Worm (Caenorhabditis elegans) whole organism, mixed stage, embryonic: ENCODE results near the gene tpp-2.

ENCODE experiments used
- bed-3 ChIP-seq: fragments of 200-800 bp; sonication (Bioruptor generic); optimal IDR thresholded peaks from 3 replicates; lab custom pipeline; 2018; ENCODE audit warnings: mild to moderate bottlenecking, missing genetic modification characterization, moderate library complexity, missing compliant biosample characterization
- drap-1 ChIP-seq: fragments of 200-800 bp; sonication (Bioruptor generic); optimal IDR thresholded peaks from 3 replicates; lab custom pipeline; 2018; ENCODE audit warnings: mild to moderate bottlenecking, missing genetic modification characterization, missing compliant biosample characterization
- lin-13 ChIP-seq: fragments of 150-350 bp; optimal IDR thresholded peaks from 2 replicates; lab custom pipeline; 2014; ENCODE audit warnings: missing biosample characterization, missing genetic modification characterization
- lin-32 ChIP-seq: fragments of 200-800 bp; sonication (Bioruptor generic); optimal IDR thresholded peaks from 2 replicates; lab custom pipeline; 2018; ENCODE audit warnings: mild to moderate bottlenecking, missing genetic modification characterization, missing compliant biosample characterization
- unc-62 ChIP-seq: fragments of 150-350 bp; optimal IDR thresholded peaks from 2 replicates; lab custom pipeline; 2014; ENCODE audit warnings: missing biosample characterization, missing genetic modification reagents, missing genetic modification characterization
- ztf-11 ChIP-seq: fragments of 150-350 bp; optimal IDR thresholded peaks from 2 replicates; lab custom pipeline; 2014; ENCODE audit warnings: missing biosample characterization, missing genetic modification characterization

DNA sequence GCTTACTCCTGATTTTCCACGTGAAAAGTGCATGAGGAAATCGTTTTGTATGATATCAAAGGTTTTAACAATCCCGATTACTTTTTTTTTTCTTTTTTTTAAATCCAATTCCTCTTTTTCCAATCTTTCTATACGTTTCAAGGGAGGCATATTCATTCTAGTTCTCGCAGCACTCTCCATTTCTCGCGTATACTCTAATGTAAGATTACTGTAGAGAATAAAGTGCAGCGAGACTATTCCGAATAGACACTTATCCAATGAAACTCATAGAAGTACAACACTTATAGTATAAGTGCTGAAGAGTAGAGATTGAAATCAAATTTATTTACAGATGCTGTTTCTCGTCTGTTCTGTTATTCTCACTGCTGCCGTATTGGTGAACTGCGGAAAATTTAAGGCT lies 19.8 kb downstream of the tpp-2 start, which contains the start of gene H12I13.6:
- TF ChIP-seq unc-62 (GFP tag; lab: Kevin White, UChicago), result no peak
- TF ChIP-seq drap-1, result no peak
- no peak for TF ChIP-seq bed-3 (GFP tag; lab: Kevin White, UChicago)
- TF ChIP-seq lin-32 (GFP tag; lab: Kevin White, UChicago), result no peak
- no peak for TF ChIP-seq lin-13 (tag; lab: Kevin White, UChicago)
- TF ChIP-seq ztf-11 (tag; lab: Kevin White, UChicago), result no peak
